Worm (Caenorhabditis elegans): ENCODE results near the gene sssh-1.

The sssh-1 gene

DNA sequence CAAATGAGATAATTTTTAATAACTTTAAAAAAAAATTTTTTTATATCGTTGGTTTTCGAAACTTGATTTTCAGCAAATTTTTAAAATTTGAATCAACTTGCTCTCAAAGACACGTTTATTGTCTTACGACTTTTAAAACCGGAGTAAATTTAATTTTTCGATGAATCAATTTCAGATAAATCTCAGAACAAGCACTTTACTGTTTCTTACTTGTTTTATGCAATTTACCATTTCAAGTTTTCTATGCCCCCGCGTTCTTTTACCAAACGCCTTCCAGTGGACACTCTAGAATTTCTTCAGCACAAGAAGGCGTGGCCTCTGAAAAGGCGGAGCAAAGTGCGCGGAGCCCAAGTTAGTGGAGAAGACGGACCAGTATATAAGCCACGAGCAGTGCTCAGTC, 5.4 kb downstream of the sssh-1 start, which contains the start of gene flp-8:
TSS of gene flp-8 (plus strand) at position 301 of the 400 bp plus-strand sequence.
- TF ChIP-seq unc-62 (GFP tag; optimal IDR thresholded peaks at IDR 0.05), result no peak

ce11 chrX:14885855-14886254, 10.1 kb downstream of the sssh-1 start:
- TF ChIP-seq unc-62 (GFP tag; optimal IDR thresholded peaks at IDR 0.05), result no peak

- TF ChIP-seq unc-62 (GFP tag; optimal IDR thresholded peaks at IDR 0.05), result no peak
These were observed 12.4 kb downstream of the sssh-1 start, which contains the start of gene daf-6 for ce11 chrX:14888188-14888587. TSS of gene daf-6 (plus strand) at chrX:14888488.

- no peak for TF ChIP-seq unc-62 (GFP tag; optimal IDR thresholded peaks at IDR 0.05)
These were observed 18.6 kb downstream of the sssh-1 start for ce11 chrX:14894380-14894779.

DNA sequence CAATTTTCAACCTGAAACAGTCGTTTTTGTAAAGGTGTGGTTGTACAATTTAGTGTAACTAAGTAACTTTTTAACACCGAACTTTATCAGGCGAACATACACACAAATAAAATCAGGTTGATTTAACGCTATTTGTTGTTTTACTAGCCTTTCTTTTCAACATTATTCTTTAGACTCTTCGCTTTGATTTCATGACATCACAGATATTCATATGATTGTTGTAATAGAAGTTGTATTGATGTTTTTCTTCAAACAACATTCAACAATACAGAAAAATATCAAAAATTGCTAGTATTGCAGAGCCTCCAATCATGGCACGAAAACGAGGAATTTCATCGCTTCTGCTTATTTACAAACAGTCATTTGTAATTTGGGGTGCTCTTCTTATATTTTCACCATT, 19.1 kb downstream of the sssh-1 start, which contains the start of gene nac-1:
TSS of gene nac-1 (plus strand) at position 301 of the 400 bp plus-strand sequence.
- TF ChIP-seq unc-62 (GFP tag; optimal IDR thresholded peaks at IDR 0.05), result no peak

DNA sequence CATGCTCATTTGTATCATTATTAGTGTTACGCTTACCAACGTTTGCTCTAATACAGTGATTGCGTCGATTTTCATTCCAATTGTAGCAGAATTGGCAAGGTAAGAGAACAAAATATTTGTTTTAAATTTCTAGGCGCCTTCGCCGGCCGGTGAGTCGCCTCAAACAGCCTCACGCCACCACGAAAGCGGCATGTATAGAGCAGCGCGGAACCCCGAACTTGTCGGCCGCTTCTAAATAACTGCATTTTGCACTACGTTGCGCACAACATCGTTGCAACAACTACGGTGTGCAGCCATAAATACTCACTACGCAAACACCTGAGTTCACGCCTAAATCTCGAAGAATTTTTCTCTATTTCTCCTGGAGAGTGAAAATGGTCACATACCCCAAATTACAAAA, 21.4 kb downstream of the sssh-1 start:
- TF ChIP-seq unc-62 (GFP tag; optimal IDR thresholded peaks at IDR 0.05), result no peak

DNA sequence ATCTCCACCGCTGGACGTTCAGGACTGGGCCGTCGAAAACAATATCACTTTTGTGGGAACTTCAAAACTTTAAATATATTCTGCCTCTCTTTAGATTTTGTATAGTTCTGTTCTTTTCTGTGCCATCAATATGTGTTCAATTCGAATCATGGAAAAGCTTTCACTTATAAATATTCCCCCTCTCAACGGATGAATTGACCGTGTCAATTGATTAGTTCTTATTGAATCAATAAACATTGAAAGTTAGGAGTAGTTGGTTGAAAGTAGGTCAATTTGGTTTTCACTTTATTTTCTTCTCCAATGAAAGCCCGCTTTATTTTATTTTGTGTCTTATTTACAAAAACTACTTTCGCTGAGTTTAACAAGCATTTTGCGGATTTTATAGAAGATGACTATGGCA, 22.4 kb downstream of the sssh-1 start, which contains the start of gene lips-8:
TSS of gene lips-8 (plus strand) at position 301 of the 400 bp plus-strand sequence.
- no peak for TF ChIP-seq unc-62 (GFP tag; optimal IDR thresholded peaks at IDR 0.05)

DNA sequence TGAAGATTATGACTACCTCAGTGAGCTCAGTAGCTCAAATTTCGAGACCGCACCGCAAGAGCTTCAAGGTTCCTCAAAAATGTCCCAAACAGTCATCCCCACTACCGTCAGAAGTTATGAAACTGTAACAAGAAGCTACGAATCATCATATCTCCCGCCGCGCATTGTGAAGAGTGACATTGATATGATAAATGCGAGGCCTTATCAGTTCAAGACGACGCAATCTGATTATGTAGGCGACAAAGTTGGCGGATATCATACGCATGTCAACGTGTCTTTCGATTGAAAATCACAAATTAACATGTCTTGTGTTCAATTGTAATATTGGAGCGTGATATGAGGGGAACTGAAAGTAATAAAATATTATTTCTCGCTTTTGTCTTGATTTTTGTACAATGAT, 24.7 kb downstream of the sssh-1 start:
- TF ChIP-seq unc-62 (GFP tag; optimal IDR thresholded peaks at IDR 0.05), result no peak

- TF ChIP-seq unc-62 (GFP tag; optimal IDR thresholded peaks at IDR 0.05), result no peak
These were observed 27.7 kb downstream of the sssh-1 start for ce11 chrX:14903424-14903823.

- no peak for TF ChIP-seq unc-62 (GFP tag; optimal IDR thresholded peaks at IDR 0.05)
These were observed 29.4 kb downstream of the sssh-1 start, which contains the start of gene hex-5 for ce11 chrX:14905161-14905560. TSS of gene hex-5 (minus strand) at chrX:14905261.

DNA sequence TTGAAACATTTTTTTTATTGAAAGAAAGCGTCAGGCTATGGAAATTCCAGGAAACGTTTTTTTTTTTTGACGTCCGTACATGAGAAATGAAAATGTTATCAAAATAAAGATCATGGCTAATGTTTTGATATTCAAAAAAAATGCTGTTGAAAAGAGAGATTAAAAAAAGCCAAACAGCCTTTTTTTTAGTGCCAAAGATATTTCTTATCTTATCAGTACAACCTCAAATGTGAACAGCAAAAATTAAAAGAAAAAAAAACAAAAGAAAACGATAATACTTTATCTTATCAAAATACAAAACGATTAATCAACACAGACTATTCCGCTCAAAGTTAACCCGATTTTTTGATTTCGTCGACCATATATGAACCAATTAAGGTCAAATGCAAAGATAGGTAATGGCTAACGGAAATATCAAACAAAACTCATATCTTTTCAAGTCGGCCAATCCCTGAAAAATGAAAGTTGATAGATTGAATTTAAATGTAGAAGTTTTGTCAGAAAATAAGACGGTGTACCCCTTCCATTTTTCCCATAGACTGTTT, 31.6 kb downstream of the sssh-1 start:
- no peak for TF ChIP-seq unc-62 (GFP tag; optimal IDR thresholded peaks at IDR 0.05)

DNA sequence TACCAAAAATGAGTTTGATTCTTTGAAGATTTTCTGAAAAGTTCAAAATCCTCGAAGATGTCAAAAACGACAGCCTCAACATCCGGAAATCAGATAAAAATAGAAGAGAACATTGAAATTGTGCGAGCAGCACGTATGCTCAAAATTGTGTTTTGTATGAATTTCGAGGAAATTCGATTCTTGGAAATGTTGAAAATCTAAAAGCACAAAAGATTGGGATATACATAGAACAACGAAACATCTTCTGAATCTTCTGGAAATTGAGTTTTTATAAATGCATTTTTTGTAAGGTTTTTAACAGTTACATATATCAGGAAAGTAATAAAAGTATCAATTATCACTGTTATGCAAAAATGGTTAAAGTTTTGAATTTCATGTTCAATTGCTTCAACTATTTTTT, 34.9 kb downstream of the sssh-1 start:
- TF ChIP-seq unc-62 (GFP tag; optimal IDR thresholded peaks at IDR 0.05), result no peak

DNA sequence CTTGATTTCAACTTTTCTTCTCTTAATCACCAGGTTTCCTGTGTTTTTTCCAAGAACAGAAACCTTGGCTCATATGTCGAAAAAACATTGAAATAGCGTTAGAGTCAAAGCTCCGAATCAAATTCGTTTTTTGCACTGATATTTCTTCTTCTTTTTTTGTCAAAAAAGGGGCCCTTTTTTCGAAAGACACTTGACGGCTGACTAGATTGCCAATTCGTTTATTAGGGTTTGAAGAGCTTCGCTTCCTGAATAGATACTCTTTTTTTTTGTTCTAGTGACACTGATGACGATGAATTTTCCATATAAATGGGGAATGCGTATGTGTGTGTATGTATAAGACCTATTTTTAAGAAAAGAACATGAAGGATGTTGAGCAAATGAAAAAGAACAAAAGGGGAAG, 41.0 kb downstream of the sssh-1 start:
- no peak for TF ChIP-seq unc-62 (GFP tag; optimal IDR thresholded peaks at IDR 0.05)

DNA sequence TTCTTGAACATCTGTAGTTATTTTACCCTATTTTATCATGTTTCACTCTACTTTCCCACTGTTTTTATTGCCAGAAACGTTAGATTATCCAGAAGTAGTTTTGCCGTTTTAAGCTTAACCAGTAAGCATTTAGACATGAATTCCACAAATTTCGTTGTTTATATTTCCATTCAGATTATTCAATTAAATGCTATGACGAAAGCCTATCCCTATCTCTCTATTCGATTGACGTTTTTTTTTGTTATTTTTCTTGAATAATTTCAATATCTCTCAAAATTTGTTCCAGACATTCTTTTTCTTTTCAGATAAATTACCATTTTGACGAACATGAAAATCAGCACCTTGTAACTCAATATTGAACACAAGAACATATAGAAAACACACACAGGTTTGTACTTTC, 42.8 kb downstream of the sssh-1 start, which contains the start of gene npr-40:
TSS of gene npr-40 (plus strand) at position 301 of the 400 bp plus-strand sequence.
- no peak for TF ChIP-seq unc-62 (GFP tag; optimal IDR thresholded peaks at IDR 0.05)

- no peak for TF ChIP-seq unc-62 (GFP tag; optimal IDR thresholded peaks at IDR 0.05)
These were observed 45.1 kb downstream of the sssh-1 start for ce11 chrX:14920880-14921279.

DNA sequence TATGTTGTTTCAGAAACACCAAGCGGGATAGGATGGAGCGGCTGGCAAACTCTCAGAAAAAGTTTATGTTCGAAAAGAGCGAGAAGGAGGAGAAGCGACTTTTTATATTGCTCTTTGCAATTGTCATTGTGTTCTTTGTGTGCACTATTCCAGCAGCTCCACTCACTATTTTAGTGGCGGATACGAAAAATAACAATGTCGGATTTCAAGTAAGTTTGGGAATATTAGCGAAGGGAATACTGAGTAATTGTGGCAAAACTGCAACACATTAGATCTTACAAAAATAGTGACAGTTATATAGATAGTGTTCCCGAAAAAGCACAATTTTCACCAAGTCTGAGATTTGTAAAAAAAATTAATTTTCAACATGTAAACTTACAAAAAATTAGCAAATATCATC, 47.0 kb downstream of the sssh-1 start:
- no peak for TF ChIP-seq unc-62 (GFP tag; optimal IDR thresholded peaks at IDR 0.05)
